Fruit fly (Drosophila melanogaster) whole organism: Measurements from ENCODE around the gene Osi7.
A peak's percentile ranks its signal among the peaks of the same experiment; 100 is the strongest.

Experiments used
- CG8478 ChIP-seq: fragments of >200 bp; optimal IDR thresholded peaks from 2 replicates; lab custom pipeline; 2018; ENCODE audit warnings: inconsistent platforms
- Dll ChIP-seq: fragments of >200 bp; optimal IDR thresholded peaks from 2 replicates; lab custom pipeline; 2017
- EcR ChIP-seq, 2 experiments: fragments of >200 bp; optimal IDR thresholded peaks; 2 replicates each; lab custom pipeline; 2017; ENCODE audit warnings: missing biosample characterization in 2 of 2, missing genetic modification characterization in 2 of 2, missing genetic modification reagents in 2 of 2
- pan ChIP-seq: fragments of >200 bp; optimal IDR thresholded peaks from 2 replicates; lab custom pipeline; 2017
- psq ChIP-seq: fragments of >200 bp; optimal IDR thresholded peaks from 2 replicates; lab custom pipeline; 2017
- usp ChIP-seq: fragments of >200 bp; optimal IDR thresholded peaks from 2 replicates; lab custom pipeline; 2017; ENCODE audit warnings: missing biosample characterization, missing genetic modification characterization, mixed read lengths

The Osi7 gene

DNA sequence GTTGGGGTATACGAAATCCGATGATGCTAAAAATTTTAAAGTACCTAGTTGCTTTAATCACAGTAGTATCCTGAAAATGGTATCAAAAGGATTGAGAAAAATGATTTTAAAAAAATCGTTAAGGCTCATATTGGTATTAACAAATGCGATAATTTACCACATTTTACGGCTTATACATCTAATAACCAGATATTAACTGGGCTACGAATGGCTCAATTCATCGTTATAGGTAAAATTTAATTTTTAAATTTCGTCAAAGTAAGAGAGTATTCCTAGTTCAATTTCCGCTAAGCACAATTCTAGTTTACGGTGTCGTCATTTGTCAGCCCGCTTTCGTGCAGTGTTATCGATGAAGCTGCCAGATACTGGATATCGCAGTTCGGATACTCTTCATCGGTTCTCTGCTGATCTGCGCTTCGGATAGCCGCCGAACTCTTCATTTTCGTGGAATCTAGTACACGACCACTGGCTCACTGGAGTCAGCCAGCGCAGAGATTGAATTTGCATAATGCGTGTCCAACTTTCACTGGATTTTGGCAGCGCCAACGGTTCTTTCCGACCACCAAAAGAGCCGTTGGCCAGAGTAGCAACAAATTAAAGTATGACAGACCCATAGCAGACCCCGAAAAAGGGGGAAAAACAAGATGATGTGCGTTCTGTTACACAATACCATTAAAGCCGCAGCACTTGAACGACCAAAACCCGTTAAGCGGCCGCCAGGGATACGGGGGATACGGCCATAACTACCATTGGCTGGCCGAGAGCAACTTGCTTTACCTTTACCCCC, 19.5 kb upstream of the Osi7 start:
- no peak for TF ChIP-seq CG8478 (lab: Kevin White, UChicago)
- TF ChIP-seq pan (lab: Kevin White, UChicago) = no peak
- no peak for TF ChIP-seq usp (GFP tag; lab: Kevin White, UChicago)
- peak; percentile 37 for TF ChIP-seq Dll (lab: Kevin White, UChicago)

DNA sequence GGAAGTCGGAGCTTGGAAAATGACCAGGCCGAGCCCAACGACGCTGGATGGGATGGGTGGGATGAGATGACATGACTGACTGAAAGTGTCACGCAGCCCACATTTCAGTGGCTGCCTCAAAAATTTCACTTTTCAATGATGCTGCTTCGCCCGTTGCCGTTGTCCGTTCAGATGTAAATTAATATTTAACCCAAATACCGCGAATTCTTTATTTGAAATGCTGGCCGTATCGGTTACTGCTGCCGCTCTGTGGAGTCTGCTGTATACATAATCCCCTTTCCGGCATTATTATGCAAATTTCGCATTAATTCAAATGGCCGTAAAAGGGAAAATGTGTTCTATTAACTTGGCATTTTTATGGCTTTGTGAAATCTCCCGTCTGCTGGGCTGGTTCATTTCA, 18.5 kb upstream of the Osi7 start:
- TF ChIP-seq Dll (lab: Kevin White, UChicago) (no peak), CG8478 (lab: Kevin White, UChicago) (no peak), EcR (GFP tag; optimal IDR thresholded peaks at IDR 0.05; lab: Kevin White, UChicago) (no peak), pan (lab: Kevin White, UChicago) (no peak), psq (lab: Kevin White, UChicago) (no peak), usp (GFP tag; lab: Kevin White, UChicago) (no peak)

DNA sequence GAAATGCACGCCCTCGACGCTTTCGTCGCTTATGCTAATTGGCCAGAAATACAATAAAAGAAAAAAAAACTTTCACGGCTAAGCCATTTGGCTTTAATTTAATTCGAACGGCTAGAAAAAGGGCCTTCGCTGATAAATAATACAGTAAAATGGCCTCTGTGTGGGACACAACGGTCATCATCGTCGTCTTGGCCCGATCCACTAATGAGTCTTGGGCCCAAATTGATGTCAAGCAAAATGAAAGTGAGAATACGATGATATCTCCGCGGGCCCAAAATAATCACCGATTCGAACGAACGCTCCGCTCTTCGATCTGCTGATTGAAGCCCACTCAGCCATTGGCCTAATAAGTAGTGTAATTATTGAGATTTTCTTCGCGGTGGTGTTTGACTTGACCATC, 17.4 kb upstream of the Osi7 start:
- TF ChIP-seq psq (lab: Kevin White, UChicago) = no peak

DNA sequence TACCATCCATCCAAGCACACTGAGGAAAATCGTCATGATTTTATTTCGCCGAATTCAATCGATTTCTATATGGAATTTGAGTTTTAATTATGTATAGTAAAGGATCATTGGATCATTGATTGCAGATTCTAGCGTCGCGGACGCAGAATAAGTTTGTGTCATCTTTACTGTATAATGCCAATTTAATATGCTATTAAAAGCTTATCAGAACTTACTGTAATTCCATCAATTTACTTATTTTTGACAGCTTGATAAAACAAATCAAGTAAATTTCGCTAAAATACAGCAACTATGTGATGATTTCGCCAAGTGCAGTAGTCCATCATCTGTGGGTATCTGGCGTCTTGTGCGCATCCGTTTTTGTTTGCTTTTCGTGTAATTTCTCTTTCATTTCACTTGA, 15.7 kb upstream of the Osi7 start:
- TF ChIP-seq pan (lab: Kevin White, UChicago) = no peak
- TF ChIP-seq CG8478 (lab: Kevin White, UChicago) = no peak
- no peak for TF ChIP-seq EcR (GFP tag; optimal IDR thresholded peaks at IDR 0.05; lab: Kevin White, UChicago)
- no peak for TF ChIP-seq psq (lab: Kevin White, UChicago)
- TF ChIP-seq Dll (lab: Kevin White, UChicago) = no peak
- TF ChIP-seq usp (GFP tag; lab: Kevin White, UChicago) = no peak

DNA sequence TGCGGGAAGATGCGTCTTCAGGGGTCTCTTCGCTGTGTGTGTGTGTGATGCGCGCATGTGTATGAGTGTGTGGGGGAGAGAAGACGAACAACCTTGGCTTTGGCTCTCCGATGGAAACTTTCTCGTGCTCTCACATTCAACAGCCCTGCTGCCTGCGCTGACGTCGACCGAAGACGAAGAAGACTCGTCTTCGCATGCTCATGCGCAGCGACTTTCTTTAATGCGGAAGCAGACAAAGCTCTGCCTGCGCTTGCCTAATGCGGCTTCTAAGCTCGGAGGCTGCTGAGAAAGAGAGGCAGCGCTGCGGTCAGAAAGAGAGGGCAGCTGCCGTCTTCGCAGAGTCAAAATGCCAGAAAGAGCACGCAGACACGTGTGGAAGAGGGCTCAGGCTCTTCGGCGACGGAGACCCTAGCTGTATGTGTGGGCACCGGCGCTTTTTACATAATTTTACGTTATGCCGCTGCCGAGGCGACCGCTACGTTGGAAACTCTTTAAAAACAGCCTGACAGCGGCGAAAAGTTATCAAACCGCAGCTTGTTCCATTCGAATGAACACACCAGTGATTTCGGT, 14.5 kb upstream of the Osi7 start, which contains the start of gene Osi6:
TSS of gene Osi6 (plus strand) at position 520 of the 570 bp plus-strand sequence.
- TF ChIP-seq Dll (lab: Kevin White, UChicago) (peak; percentile 29), psq (lab: Kevin White, UChicago) (no peak)

DNA sequence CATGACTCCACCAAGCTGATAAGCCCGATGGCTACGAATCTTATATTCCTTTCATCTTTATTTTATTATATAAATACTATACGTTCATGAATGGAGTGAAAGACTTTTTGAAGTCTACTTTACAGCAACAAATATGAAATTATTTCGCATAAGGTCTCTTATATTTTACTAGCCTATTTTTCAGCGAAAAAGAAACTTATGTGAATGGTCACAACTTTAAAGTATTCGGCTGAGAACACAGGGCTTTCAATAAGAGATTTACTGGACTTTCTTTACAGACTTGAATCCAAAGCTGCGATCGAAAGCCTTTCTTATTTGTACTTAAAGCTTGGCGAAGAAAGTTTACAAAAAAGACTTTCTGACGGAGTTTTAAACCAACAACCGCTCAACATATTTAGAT, 9.8 kb upstream of the Osi7 start:
- TF ChIP-seq usp (GFP tag; lab: Kevin White, UChicago) (no peak), CG8478 (lab: Kevin White, UChicago) (no peak), pan (lab: Kevin White, UChicago) (no peak), Dll (lab: Kevin White, UChicago) (no peak), EcR (GFP tag; optimal IDR thresholded peaks at IDR 0.05; lab: Kevin White, UChicago) (no peak), psq (lab: Kevin White, UChicago) (no peak)

DNA sequence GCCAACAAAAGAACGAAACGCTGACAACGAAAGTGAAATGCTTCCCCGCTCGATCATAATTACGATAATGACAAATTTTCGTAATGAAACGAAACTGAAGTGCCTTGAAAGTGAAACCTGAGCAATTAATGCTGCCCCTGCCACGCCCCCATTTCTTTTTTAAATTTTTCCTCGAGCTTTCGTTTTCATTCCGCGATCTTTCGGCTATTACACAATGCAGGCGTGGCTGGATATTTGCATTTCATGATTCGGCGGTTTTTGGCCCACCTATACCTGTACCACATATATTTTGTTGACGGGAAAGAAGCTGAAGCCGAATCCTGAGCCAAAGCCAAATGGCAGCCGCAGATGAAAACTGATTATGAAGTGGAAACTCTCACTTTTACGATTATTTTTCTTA, 8.5 kb upstream of the Osi7 start:
- no peak for TF ChIP-seq Dll (lab: Kevin White, UChicago)
- TF ChIP-seq usp (GFP tag; lab: Kevin White, UChicago) = no peak
- TF ChIP-seq CG8478 (lab: Kevin White, UChicago) = no peak
- no peak for TF ChIP-seq pan (lab: Kevin White, UChicago)
- no peak for TF ChIP-seq psq (lab: Kevin White, UChicago)
- no peak for TF ChIP-seq EcR (GFP tag; optimal IDR thresholded peaks at IDR 0.05; lab: Kevin White, UChicago)

DNA sequence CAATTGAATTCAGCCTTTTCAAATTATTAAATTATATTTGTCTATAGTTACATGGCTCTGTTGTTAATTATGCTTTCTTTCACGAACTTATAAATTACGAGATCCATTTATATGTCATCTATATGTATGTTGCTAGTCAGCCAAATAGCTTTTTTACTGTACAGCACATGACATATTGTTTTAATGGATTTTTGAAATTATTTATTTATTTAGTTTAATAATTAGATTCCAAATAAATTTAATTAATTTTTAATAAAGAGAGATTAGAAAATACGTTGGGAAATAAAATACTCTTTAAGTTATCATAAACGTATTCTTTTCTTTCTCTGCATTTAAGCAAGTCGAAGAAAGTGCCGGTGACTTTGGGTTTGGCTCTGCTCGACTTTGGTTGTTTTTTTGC, 7.5 kb upstream of the Osi7 start:
- TF ChIP-seq EcR (GFP tag; optimal IDR thresholded peaks at IDR 0.05; lab: Kevin White, UChicago) = no peak
- no peak for TF ChIP-seq Dll (lab: Kevin White, UChicago)
- no peak for TF ChIP-seq psq (lab: Kevin White, UChicago)
- TF ChIP-seq usp (GFP tag; lab: Kevin White, UChicago) = no peak
- TF ChIP-seq CG8478 (lab: Kevin White, UChicago) = no peak
- TF ChIP-seq pan (lab: Kevin White, UChicago) = no peak

DNA sequence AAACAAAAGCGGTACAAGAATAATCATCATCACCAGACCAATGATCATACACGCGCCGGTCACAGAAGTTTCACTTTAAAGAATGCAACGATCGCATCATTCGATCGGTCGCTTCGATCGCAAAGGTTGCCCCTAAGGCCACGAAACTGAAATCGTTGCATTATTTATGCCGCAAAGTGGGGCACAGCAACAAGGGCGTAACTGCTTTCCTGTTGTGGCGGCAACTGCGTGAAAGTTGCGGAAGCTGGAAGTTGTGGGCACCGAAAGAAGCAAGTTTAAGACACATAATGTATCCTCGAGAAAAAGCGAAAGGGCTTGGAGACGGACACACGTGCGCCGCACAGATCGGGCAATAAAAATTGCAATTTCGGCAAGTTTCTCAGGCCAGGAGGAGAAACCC, 4.8 kb upstream of the Osi7 start:
- TF ChIP-seq Dll (lab: Kevin White, UChicago) = peak; percentile 59
- no peak for TF ChIP-seq psq (lab: Kevin White, UChicago)

DNA sequence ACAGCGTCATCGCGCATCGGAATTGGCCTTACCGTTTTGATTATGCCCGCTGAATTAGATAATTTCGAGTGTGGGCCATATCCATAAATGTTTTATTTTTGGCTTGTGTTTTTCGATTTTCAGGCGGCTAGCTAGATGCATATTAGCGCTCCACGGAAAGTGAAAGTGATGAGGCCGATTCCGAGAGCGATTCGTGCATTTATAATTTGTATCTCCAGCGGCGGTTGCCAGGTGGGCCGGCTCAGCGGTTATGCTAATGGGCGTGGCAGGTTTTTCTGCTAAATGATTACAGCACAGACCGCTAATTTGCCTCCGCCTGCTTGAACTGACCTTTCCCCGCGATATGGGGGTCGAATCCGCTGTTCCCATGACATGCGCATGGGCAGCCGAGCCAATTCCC, 3.8 kb upstream of the Osi7 start:
- TF ChIP-seq EcR (GFP tag; optimal IDR thresholded peaks at IDR 0.05; lab: Kevin White, UChicago) (no peak), usp (GFP tag; lab: Kevin White, UChicago) (no peak), psq (lab: Kevin White, UChicago) (no peak), CG8478 (lab: Kevin White, UChicago) (no peak), Dll (lab: Kevin White, UChicago) (no peak), pan (lab: Kevin White, UChicago) (no peak)

DNA sequence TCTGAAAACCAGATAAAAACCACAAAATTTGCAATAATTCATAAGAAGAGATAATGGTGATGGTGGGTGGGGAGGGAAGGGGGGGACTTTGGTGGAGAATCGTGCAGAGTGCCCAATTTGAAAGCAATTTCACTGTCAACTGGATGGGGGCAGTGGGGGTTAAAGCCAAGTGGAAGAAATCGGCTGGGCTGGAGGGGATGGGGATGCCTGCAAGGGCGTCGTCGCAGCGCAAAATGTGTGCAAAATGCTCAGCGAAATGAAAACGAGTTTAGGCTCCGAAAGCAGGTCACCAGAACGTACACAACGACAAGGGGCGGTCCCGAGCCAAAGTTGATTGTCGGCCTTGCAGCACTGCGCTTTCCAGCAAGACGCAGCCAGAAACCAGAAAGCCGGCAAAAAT, 4.0 kb downstream of the Osi7 start:
- TF ChIP-seq EcR (GFP tag; optimal IDR thresholded peaks at IDR 0.05; lab: Kevin White, UChicago) = no peak
- no peak for TF ChIP-seq psq (lab: Kevin White, UChicago)
- no peak for TF ChIP-seq CG8478 (lab: Kevin White, UChicago)
- no peak for TF ChIP-seq pan (lab: Kevin White, UChicago)
- no peak for TF ChIP-seq usp (GFP tag; lab: Kevin White, UChicago)
- TF ChIP-seq Dll (lab: Kevin White, UChicago) = peak; percentile 64

DNA sequence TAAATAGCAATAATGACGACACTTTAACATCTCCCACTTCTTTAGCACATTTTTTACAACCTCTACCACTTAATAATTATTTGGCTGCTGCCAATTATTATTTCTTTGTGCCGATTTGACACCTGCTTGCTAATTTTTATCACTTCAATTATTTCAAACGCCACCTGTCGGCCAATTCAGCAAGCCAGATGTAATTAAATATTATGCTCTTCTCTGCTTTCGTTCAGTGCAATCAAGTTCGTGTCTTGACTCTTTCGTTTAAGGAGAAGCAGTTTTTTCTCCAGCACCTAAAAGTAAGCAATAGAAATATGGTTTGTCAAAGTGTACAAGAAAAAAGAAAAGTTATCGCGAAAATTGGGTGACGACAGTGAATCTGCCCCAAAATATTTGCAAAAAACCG, 5.6 kb downstream of the Osi7 start:
- TF ChIP-seq EcR (GFP tag; optimal IDR thresholded peaks at IDR 0.05; lab: Kevin White, UChicago) (no peak), pan (lab: Kevin White, UChicago) (no peak), Dll (lab: Kevin White, UChicago) (no peak), usp (GFP tag; lab: Kevin White, UChicago) (no peak), CG8478 (lab: Kevin White, UChicago) (no peak), psq (lab: Kevin White, UChicago) (no peak)
